Fruit fly (Drosophila melanogaster) whole organism, adult: ENCODE data around the gene Plp.

Source experiments
- CG11617 ChIP-seq: fragments of 200-800 bp; sonication (Bioruptor generic); optimal IDR thresholded peaks from 2 replicates; lab custom pipeline; 2017; ENCODE audit warnings: mild to moderate bottlenecking, missing biosample characterization, missing genetic modification reagents, missing genetic modification characterization
- CG12768 ChIP-seq: fragments of 200-800 bp; sonication (Bioruptor generic); optimal IDR thresholded peaks from 2 replicates; lab custom pipeline; 2017; ENCODE audit warnings: missing biosample characterization, missing genetic modification characterization, mild to moderate bottlenecking, moderate library complexity, missing genetic modification reagents
- CG14711 ChIP-seq: fragments of 200-800 bp; sonication (Bioruptor generic); optimal IDR thresholded peaks from 2 replicates; lab custom pipeline; 2018; ENCODE audit warnings: missing biosample characterization, mild to moderate bottlenecking, missing genetic modification characterization, moderate library complexity
- CG1620 ChIP-seq: fragments of 200-800 bp; sonication (Bioruptor generic); optimal IDR thresholded peaks from 2 replicates; lab custom pipeline; 2016; ENCODE audit warnings: missing biosample characterization, missing genetic modification characterization
- CG33017 ChIP-seq: fragments of 200-800 bp; sonication (Bioruptor generic); optimal IDR thresholded peaks from 2 replicates; lab custom pipeline; 2018; ENCODE audit warnings: missing biosample characterization, mild to moderate bottlenecking, missing genetic modification characterization, moderate library complexity
- CG5204 ChIP-seq: fragments of 200-800 bp; sonication (Bioruptor generic); optimal IDR thresholded peaks from 2 replicates; lab custom pipeline; 2016; ENCODE audit warnings: missing biosample characterization, missing genetic modification characterization
- CG7045 ChIP-seq: fragments of 200-800 bp; sonication (Bioruptor generic); optimal IDR thresholded peaks from 2 replicates; lab custom pipeline; 2017; ENCODE audit warnings: missing biosample characterization, mild to moderate bottlenecking, missing genetic modification characterization
- CG7101 ChIP-seq: fragments of 200-800 bp; sonication (Bioruptor generic); optimal IDR thresholded peaks from 2 replicates; lab custom pipeline; 2018; ENCODE audit warnings: missing biosample characterization, mild to moderate bottlenecking, missing genetic modification characterization, moderate library complexity
- Clk ChIP-seq: fragments of 200-800 bp; sonication (Bioruptor generic); optimal IDR thresholded peaks from 2 replicates; lab custom pipeline; 2017; ENCODE audit warnings: missing biosample characterization, missing genetic modification characterization
- Crg-1 ChIP-seq: fragments of 200-800 bp; sonication (Bioruptor generic); optimal IDR thresholded peaks from 2 replicates; lab custom pipeline; 2016; ENCODE audit warnings: missing biosample characterization, missing genetic modification characterization
- Hr96 ChIP-seq: fragments of 200-800 bp; sonication (Bioruptor generic); optimal IDR thresholded peaks from 2 replicates; lab custom pipeline; 2016; ENCODE audit warnings: missing biosample characterization, missing genetic modification characterization
- Mnt ChIP-seq: fragments of 200-800 bp; sonication (Bioruptor generic); optimal IDR thresholded peaks from 2 replicates; lab custom pipeline; 2016; ENCODE audit warnings: missing biosample characterization, mild to moderate bottlenecking, missing genetic modification characterization
- bab1 ChIP-seq: fragments of 200-800 bp; sonication (Bioruptor generic); optimal IDR thresholded peaks from 3 replicates; lab custom pipeline; 2019; ENCODE audit warnings: missing biosample characterization, mild to moderate bottlenecking, missing genetic modification characterization, moderate library complexity
- cic ChIP-seq: fragments of 200-800 bp; sonication (Bioruptor generic); optimal IDR thresholded peaks from 2 replicates; lab custom pipeline; 2017; ENCODE audit warnings: missing biosample characterization, mild to moderate bottlenecking, missing genetic modification characterization, moderate library complexity
- cnc ChIP-seq, 2 experiments: fragments of >200 bp; optimal IDR thresholded peaks; 2 replicates each; lab custom pipeline; 2017
- kay ChIP-seq: fragments of 200-800 bp; sonication (Bioruptor generic); peaks from one replicate; lab custom pipeline; 2016; ENCODE audit warnings: missing biosample characterization, missing genetic modification characterization, borderline replicate concordance
- ovo ChIP-seq: fragments of 200-800 bp; sonication (Bioruptor generic); optimal IDR thresholded peaks from 2 replicates; lab custom pipeline; 2016; ENCODE audit warnings: missing biosample characterization, missing genetic modification characterization
- pad ChIP-seq: fragments of 200-800 bp; sonication (Bioruptor generic); optimal IDR thresholded peaks from 3 replicates; lab custom pipeline; 2017; ENCODE audit warnings: missing biosample characterization, missing genetic modification characterization, mild to moderate bottlenecking, moderate library complexity, missing genetic modification reagents
- tj ChIP-seq: fragments of 200-800 bp; sonication (Bioruptor generic); optimal IDR thresholded peaks from 3 replicates; lab custom pipeline; 2017; ENCODE audit warnings: missing biosample characterization, mild to moderate bottlenecking, missing genetic modification characterization, moderate library complexity
- toe ChIP-seq: fragments of 200-800 bp; sonication (Bioruptor generic); optimal IDR thresholded peaks from 2 replicates; lab custom pipeline; 2016; ENCODE audit warnings: missing biosample characterization, missing genetic modification characterization

Plp gene

DNA sequence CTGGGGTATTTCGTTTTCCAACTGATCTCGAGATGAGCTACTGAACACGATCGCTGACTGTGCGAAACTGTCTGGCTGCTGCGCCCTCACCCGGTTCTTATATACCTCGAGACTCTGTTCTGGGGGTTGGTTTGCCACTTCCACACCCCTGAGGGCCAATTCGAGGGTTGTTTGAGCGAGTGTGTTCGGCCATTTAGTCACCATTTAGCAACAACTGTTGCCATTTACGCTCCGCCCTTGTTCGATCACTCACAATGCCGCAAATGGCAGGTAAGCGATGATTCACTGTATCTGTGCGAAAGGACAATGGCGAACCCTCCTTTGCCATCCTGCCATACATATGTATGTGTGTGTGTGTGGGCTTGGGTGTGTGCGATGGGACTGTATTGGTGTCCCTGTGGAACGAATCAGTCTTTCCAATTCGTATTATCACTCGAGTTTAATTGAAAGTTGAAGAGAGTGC is 50.6 kb downstream of the Plp start, which contains the start of gene ind:
Gene ind, minus strand, starts transcription at position 51 of the 463 bp plus-strand sequence.
- TF ChIP-seq Crg-1 (GFP tag; lab: Kevin White, UChicago) (no peak), cic (no peak), CG11617 (GFP tag; lab: Kevin White, UChicago) (no peak), ovo (no peak), Hr96 (no peak), tj (GFP tag; lab: Kevin White, UChicago) (no peak), CG7045 (GFP tag; lab: Kevin White, UChicago) (no peak), kay (GFP tag; lab: Kevin White, UChicago) (no peak), CG14711 (no peak), toe (GFP tag; lab: Kevin White, UChicago) (no peak), CG7101 (tag; lab: Kevin White, UChicago) (no peak), Clk (GFP tag; lab: Kevin White, UChicago) (no peak), CG1620 (GFP tag; lab: Kevin White, UChicago) (no peak), cnc (optimal IDR thresholded peaks at IDR 0.05; lab: Kevin White, UChicago) (no peak), bab1 (no peak)

DNA sequence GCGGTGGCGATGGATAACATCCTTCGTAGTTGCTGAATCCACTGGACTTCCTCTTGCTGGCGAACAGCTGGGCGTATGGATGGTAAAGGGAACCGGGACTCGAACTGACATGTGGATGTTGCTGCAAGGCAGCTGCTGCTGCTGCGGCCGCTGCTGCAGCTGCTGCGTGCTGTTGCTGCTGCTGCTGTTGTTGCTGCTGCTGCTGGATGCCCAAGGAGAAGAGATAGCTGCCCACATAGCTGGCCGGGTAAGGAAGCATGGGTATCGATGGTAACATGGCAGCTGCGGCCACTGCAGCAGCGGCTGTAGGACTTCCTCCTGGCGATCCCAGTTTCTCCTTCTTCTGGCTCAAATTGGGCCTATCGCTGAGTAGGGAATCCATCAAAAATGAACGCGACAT is 51.1 kb downstream of the Plp start:
- no peak for TF ChIP-seq CG11617 (GFP tag; lab: Kevin White, UChicago)

DNA sequence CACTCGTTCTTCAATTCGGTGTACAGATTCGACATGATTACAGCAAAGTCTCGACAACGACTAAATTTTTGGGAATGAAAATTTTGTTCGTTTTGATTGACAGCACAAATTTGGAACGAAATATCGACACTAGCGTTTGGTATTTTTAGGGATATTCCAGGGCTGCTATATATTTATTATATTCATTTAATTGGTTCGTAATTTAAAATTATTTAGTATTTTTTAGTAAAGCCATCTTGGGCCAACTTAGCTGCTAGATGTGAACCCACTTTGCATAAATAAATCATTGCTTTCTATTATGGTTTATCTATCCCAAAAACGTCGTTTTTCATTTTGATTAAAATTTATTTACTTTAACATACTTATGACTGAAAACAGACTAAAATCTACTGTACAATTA is 52.1 kb downstream of the Plp start, which contains the start of gene Rpn12R:
Gene Rpn12R, minus strand, starts transcription at position 101 of the 400 bp plus-strand sequence.
- TF ChIP-seq kay (GFP tag; lab: Kevin White, UChicago) = no peak
- no peak for TF ChIP-seq pad (GFP tag; lab: Kevin White, UChicago)
- no peak for TF ChIP-seq Crg-1 (GFP tag; lab: Kevin White, UChicago)
- TF ChIP-seq CG12768 (GFP tag; lab: Kevin White, UChicago) = no peak
- no peak for TF ChIP-seq tj (GFP tag; lab: Kevin White, UChicago)
- no peak for TF ChIP-seq ovo
- TF ChIP-seq CG5204 (GFP tag; lab: Kevin White, UChicago) = no peak
- no peak for TF ChIP-seq Mnt
- no peak for TF ChIP-seq CG11617 (GFP tag; lab: Kevin White, UChicago)
- TF ChIP-seq CG7045 (GFP tag; lab: Kevin White, UChicago) = no peak
- no peak for TF ChIP-seq CG14711

DNA sequence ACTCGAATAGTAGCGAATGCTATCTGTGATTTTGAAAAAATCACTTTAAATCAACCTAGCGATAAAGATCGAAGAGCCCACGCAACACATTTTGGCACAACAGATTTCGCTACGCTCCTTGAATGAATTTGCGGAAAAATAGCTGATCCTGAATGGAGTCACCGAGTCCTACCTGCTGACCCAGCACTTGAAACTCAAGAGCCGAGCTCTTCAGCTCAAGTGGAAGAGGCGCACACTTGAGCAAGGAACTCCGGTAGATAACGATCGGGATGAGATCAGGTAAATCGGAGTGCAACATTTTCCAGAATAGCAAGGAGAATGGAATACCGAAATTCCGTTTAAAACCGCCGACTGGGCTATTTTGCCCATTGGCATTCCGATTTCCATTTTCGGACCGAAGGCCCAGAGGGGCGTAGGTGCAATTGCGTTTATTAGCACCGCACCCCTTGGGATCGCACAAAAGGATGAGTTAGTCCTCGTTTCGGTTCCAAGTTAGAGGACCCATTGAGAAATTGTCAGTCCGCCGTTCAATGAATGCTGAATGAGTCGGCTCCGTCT is 54.1 kb downstream of the Plp start:
- no peak for TF ChIP-seq Mnt
- TF ChIP-seq kay (GFP tag; lab: Kevin White, UChicago) = no peak
- no peak for TF ChIP-seq tj (GFP tag; lab: Kevin White, UChicago)
- no peak for TF ChIP-seq CG7045 (GFP tag; lab: Kevin White, UChicago)
- no peak for TF ChIP-seq Hr96
- no peak for TF ChIP-seq Crg-1 (GFP tag; lab: Kevin White, UChicago)
- TF ChIP-seq Clk (GFP tag; lab: Kevin White, UChicago) = no peak
- TF ChIP-seq CG1620 (GFP tag; lab: Kevin White, UChicago) = no peak
- TF ChIP-seq CG5204 (GFP tag; lab: Kevin White, UChicago) = no peak
- TF ChIP-seq pad (GFP tag; lab: Kevin White, UChicago) = no peak
- TF ChIP-seq CG33017 (tag; lab: Kevin White, UChicago) = no peak

DNA sequence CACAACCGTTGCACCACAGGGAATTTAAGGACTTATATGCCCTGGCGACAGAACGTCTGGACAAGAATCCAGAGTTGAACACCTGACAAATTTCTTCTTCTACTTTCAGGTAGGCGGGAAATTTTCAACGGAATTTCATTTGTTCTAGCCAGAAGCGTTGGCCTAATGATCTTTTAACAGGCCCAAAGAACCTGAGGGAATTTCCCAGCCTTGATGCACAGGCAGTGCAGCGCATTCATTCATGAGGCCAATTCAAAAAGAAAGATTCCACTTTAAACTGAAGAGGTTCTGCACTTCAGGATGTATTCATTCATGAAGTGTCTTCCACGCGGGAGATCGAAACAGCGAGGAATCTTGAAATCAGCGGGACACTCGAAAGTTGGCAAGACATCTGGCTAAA is 55.0 kb downstream of the Plp start:
- TF ChIP-seq tj (GFP tag; lab: Kevin White, UChicago) (no peak), CG11617 (GFP tag; lab: Kevin White, UChicago) (no peak), bab1 (no peak), CG1620 (GFP tag; lab: Kevin White, UChicago) (no peak), toe (GFP tag; lab: Kevin White, UChicago) (no peak), Crg-1 (GFP tag; lab: Kevin White, UChicago) (no peak), pad (GFP tag; lab: Kevin White, UChicago) (no peak), Mnt (no peak), CG7045 (GFP tag; lab: Kevin White, UChicago) (no peak)

DNA sequence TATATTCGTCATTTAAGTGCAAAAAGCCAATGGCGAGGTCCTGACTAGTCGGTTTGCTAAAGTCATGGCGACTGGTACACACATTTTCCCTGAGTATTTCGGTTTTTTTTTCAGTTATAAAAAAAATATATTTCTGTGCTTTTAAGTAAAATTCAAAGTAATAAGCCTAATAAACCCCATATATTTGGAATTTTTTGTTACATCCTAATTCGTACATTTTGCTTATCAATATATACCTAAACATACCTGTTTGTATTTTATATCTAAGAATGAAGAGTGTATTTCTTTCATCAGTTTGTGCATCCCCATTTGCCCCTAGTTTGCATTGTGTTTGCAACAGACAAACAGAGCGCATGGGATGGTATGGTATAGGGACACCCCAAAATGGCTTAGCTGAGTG is 58.9 kb downstream of the Plp start:
- TF ChIP-seq pad (GFP tag; lab: Kevin White, UChicago) (no peak), Clk (GFP tag; lab: Kevin White, UChicago) (no peak), bab1 (no peak)

DNA sequence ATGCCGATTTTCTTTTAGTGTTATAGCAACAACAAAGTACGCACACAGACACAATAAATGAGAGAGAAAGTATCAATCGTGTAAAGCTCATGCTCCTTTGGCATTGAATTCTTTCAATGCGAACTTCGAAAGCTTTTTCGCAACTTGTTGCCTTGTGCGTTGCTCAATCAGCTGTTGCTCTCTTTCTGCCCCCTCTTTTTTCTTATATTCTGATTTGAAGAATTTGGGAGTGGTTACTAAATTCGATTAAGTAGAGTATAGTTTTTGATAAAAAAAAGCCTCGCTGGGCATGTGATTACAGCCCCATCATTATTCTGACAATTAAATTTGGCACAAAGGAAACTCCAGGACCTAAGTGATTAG is 59.8 kb downstream of the Plp start:
- no peak for TF ChIP-seq Crg-1 (GFP tag; lab: Kevin White, UChicago)
- no peak for TF ChIP-seq kay (GFP tag; lab: Kevin White, UChicago)
- TF ChIP-seq Mnt = no peak
- no peak for TF ChIP-seq CG1620 (GFP tag; lab: Kevin White, UChicago)
- TF ChIP-seq bab1 = no peak
- TF ChIP-seq Hr96 = no peak
- TF ChIP-seq CG33017 (tag; lab: Kevin White, UChicago) = no peak
- TF ChIP-seq cic = no peak
- no peak for TF ChIP-seq toe (GFP tag; lab: Kevin White, UChicago)
- TF ChIP-seq CG7045 (GFP tag; lab: Kevin White, UChicago) = no peak
- no peak for TF ChIP-seq cnc (optimal IDR thresholded peaks at IDR 0.05; lab: Kevin White, UChicago)
- no peak for TF ChIP-seq CG7101 (tag; lab: Kevin White, UChicago)
- TF ChIP-seq CG5204 (GFP tag; lab: Kevin White, UChicago) = no peak
- no peak for TF ChIP-seq ovo
- TF ChIP-seq Clk (GFP tag; lab: Kevin White, UChicago) = no peak
- TF ChIP-seq CG14711 = no peak
- no peak for TF ChIP-seq tj (GFP tag; lab: Kevin White, UChicago)
- no peak for TF ChIP-seq CG11617 (GFP tag; lab: Kevin White, UChicago)
- no peak for TF ChIP-seq pad (GFP tag; lab: Kevin White, UChicago)
